Worm (Caenorhabditis elegans): ENCODE results near the gene C14B9.8.
A peak's percentile ranks its signal among the peaks of the same experiment; 100 is the strongest.

C14B9.8 gene

ce11 chrIII:8163283-8163682, 18.9 kb upstream of the C14B9.8 start, which contains the start of gene bath-42:
TSS of gene bath-42 (minus strand) at chrIII:8163383.
- no peak for TF ChIP-seq ceh-39 (tag; optimal IDR thresholded peaks at IDR 0.05)

- TF ChIP-seq lin-13 (tag; optimal IDR thresholded peaks at IDR 0.05) (no peak), ces-1 (GFP tag; optimal IDR thresholded peaks at IDR 0.05) (no peak), M03D4.4 (tag; optimal IDR thresholded peaks at IDR 0.05) (no peak), elt-3 (tag; optimal IDR thresholded peaks at IDR 0.05) (no peak), nhr-237 (tag; optimal IDR thresholded peaks at IDR 0.05) (no peak), ceh-43 (GFP tag; optimal IDR thresholded peaks at IDR 0.05) (no peak)
Measured at ce11 chrIII:8161238-8161637, 16.8 kb upstream of the C14B9.8 start, which contains the start of gene inpp-5K. TSS of gene inpp-5K (minus strand) at chrIII:8161338.

ce11 chrIII:8158140-8158786, 13.8 kb upstream of the C14B9.8 start, which contains the start of gene atg-13:
TSS of gene atg-13 (minus strand) at chrIII:8158190.
- TF ChIP-seq hlh-1 (tag; optimal IDR thresholded peaks at IDR 0.05) = peak; percentile 49
- peak; percentile 7 for TF ChIP-seq ceh-39 (tag; optimal IDR thresholded peaks at IDR 0.05)
- no peak for TF ChIP-seq mls-2 (tag; optimal IDR thresholded peaks at IDR 0.05)

ce11 chrIII:8155166-8155565, 10.7 kb upstream of the C14B9.8 start, which contains the start of gene D2007.1:
TSS of gene D2007.1 (plus strand) at chrIII:8155466.
- TF ChIP-seq ces-1 (GFP tag; optimal IDR thresholded peaks at IDR 0.05) (no peak), bed-3 (GFP tag; optimal IDR thresholded peaks at IDR 0.05) (no peak), unc-120 (tag; optimal IDR thresholded peaks at IDR 0.05; ENCODE audit: poor library complexity, severe bottlenecking) (no peak), lin-32 (GFP tag; optimal IDR thresholded peaks at IDR 0.05) (no peak), ceh-43 (GFP tag; optimal IDR thresholded peaks at IDR 0.05) (no peak)

ce11 chrIII:8154423-8154822, 10.0 kb upstream of the C14B9.8 start:
- TF ChIP-seq sem-2 (GFP tag; optimal IDR thresholded peaks at IDR 0.05) (no peak), lin-32 (GFP tag; optimal IDR thresholded peaks at IDR 0.05) (no peak), mls-2 (tag; optimal IDR thresholded peaks at IDR 0.05) (no peak)

- TF ChIP-seq nhr-237 (tag; optimal IDR thresholded peaks at IDR 0.05) (no peak), cnd-1 (tag; optimal IDR thresholded peaks at IDR 0.05) (no peak), unc-62 (GFP tag; optimal IDR thresholded peaks at IDR 0.05) (no peak), ceh-43 (GFP tag; optimal IDR thresholded peaks at IDR 0.05) (no peak), sptf-1 (tag; optimal IDR thresholded peaks at IDR 0.05) (no peak), nhr-12 (tag; optimal IDR thresholded peaks at IDR 0.05) (no peak)
Measured at ce11 chrIII:8148751-8149150, 4.3 kb upstream of the C14B9.8 start, which contains the start of gene D2007.2. TSS of gene D2007.2 (plus strand) at chrIII:8148963.

- no peak for TF ChIP-seq mep-1 (tag; optimal IDR thresholded peaks at IDR 0.05)
- TF ChIP-seq sptf-1 (tag; optimal IDR thresholded peaks at IDR 0.05) = no peak
- TF ChIP-seq hlh-1 (tag; optimal IDR thresholded peaks at IDR 0.05) = no peak
- TF ChIP-seq blmp-1 (tag; optimal IDR thresholded peaks at IDR 0.05) = no peak
- TF ChIP-seq elt-1 (tag; optimal IDR thresholded peaks at IDR 0.05; ENCODE audit: borderline replicate concordance, insufficient read depth) = no peak
- TF ChIP-seq M03D4.4 (tag; optimal IDR thresholded peaks at IDR 0.05) = no peak
- no peak for TF ChIP-seq lin-32 (GFP tag; optimal IDR thresholded peaks at IDR 0.05)
- no peak for TF ChIP-seq unc-120 (tag; optimal IDR thresholded peaks at IDR 0.05; ENCODE audit: poor library complexity, severe bottlenecking)
- TF ChIP-seq mls-2 (tag; optimal IDR thresholded peaks at IDR 0.05) = no peak
- TF ChIP-seq ceh-39 (tag; optimal IDR thresholded peaks at IDR 0.05) = no peak
- no peak for TF ChIP-seq nhr-28 (tag; optimal IDR thresholded peaks at IDR 0.05)
Measured at ce11 chrIII:8145971-8146370, 1.5 kb upstream of the C14B9.8 start.

ce11 chrIII:8142217-8142616, 2.2 kb downstream of the C14B9.8 start:
- TF ChIP-seq ztf-11 (tag; optimal IDR thresholded peaks at IDR 0.05) (no peak), ces-1 (GFP tag; optimal IDR thresholded peaks at IDR 0.05) (no peak), unc-39 (tag; optimal IDR thresholded peaks at IDR 0.05) (no peak), elt-1 (tag; optimal IDR thresholded peaks at IDR 0.05; ENCODE audit: borderline replicate concordance, insufficient read depth) (no peak), elt-3 (tag; optimal IDR thresholded peaks at IDR 0.05) (no peak), M03D4.4 (tag; optimal IDR thresholded peaks at IDR 0.05) (no peak), lin-13 (tag; optimal IDR thresholded peaks at IDR 0.05) (no peak), cnd-1 (tag; optimal IDR thresholded peaks at IDR 0.05) (no peak), pha-4 (tag; optimal IDR thresholded peaks at IDR 0.05) (no peak), lin-32 (GFP tag; optimal IDR thresholded peaks at IDR 0.05) (no peak), blmp-1 (tag; optimal IDR thresholded peaks at IDR 0.05) (no peak), sptf-1 (tag; optimal IDR thresholded peaks at IDR 0.05) (no peak), sem-2 (GFP tag; optimal IDR thresholded peaks at IDR 0.05) (no peak), ceh-43 (GFP tag; optimal IDR thresholded peaks at IDR 0.05) (no peak)
